Worm (Caenorhabditis elegans) whole organism, late embryonic: ENCODE measurements around the gene ZK856.4.

Experiments used
- K02D7.2 ChIP-seq: sonication (generic microtip); optimal IDR thresholded peaks from 2 replicates; lab custom pipeline; 2017; ENCODE audit warnings: mild to moderate bottlenecking, missing genetic modification characterization, missing compliant biosample characterization
- ceh-45 ChIP-seq: fragments of 200-800 bp; sonication (Bioruptor generic); IDR thresholded peaks from 2 replicates; pipeline ENCODE4 v1.3.6; 2022; ENCODE audit warnings: missing genetic modification reagents, missing genetic modification characterization, missing compliant biosample characterization
- ceh-9 ChIP-seq: sonication (generic microtip); optimal IDR thresholded peaks from 2 replicates; lab custom pipeline; 2016; ENCODE audit warnings: mild to moderate bottlenecking, missing genetic modification characterization, inconsistent platforms, missing compliant biosample characterization
- che-1 ChIP-seq: sonication (generic microtip); optimal IDR thresholded peaks from 2 replicates; lab custom pipeline; 2016; ENCODE audit warnings: mild to moderate bottlenecking, missing genetic modification characterization, missing compliant biosample characterization
- pha-4 ChIP-seq: fragments of 150-350 bp; optimal IDR thresholded peaks from 2 replicates; lab custom pipeline; 2018; ENCODE audit warnings: missing biosample characterization, missing genetic modification reagents, missing genetic modification characterization
- sox-4 ChIP-seq: sonication (generic microtip); optimal IDR thresholded peaks from 2 replicates; lab custom pipeline; 2017; ENCODE audit warnings: mild to moderate bottlenecking, missing genetic modification characterization, inconsistent platforms, missing compliant biosample characterization
- unc-55 ChIP-seq: sonication (generic microtip); optimal IDR thresholded peaks from 2 replicates; lab custom pipeline; 2017; ENCODE audit warnings: missing biosample characterization, missing genetic modification reagents, missing genetic modification characterization

DNA sequence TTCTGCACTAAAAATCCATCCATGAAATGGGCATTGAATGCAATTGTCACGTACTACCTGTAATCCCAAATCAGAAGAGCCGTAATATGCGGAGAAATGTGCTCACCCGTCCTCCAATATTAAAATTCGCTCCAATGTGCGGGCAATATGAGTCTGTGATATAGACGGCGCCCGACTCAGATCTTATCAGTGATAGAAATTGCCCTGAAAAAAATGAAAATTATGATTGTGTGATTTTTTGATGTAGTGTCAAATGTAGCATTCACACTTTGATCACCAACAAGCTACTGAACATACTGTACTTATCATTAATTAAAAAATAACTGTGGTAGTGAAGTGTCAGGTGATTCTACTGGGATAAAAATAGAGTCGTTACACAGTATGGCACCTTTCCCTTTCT, 41.5 kb downstream of the ZK856.4 start:
- TF ChIP-seq pha-4 = no peak
- TF ChIP-seq K02D7.2 (tag; lab: Kevin White, UChicago) = no peak
- TF ChIP-seq unc-55 (GFP tag; lab: Kevin White, UChicago) = no peak
- TF ChIP-seq ceh-9 (tag; lab: Kevin White, UChicago) = no peak
- TF ChIP-seq che-1 (tag; lab: Kevin White, UChicago) = no peak
- TF ChIP-seq sox-4 (tag; lab: Kevin White, UChicago) = no peak
- no peak for TF ChIP-seq ceh-45
